Fruit fly (Drosophila melanogaster) whole organism, embryonic: ENCODE results near the gene CG32102.

Experiments used
- Awh ChIP-seq: fragments of 200-800 bp; sonication (Bioruptor generic); IDR thresholded peaks from 2 replicates; pipeline ENCODE4, ENCODE4 v1.3.6; 2022; ENCODE audit warnings: missing biosample characterization, missing genetic modification characterization
- Blimp-1 ChIP-seq: fragments of 200-800 bp; sonication (Bioruptor generic); optimal IDR thresholded peaks from 3 replicates; lab custom pipeline; 2018; ENCODE audit warnings: missing biosample characterization, missing genetic modification characterization, mild to moderate bottlenecking, moderate library complexity, missing genetic modification reagents
- CG10274 ChIP-seq: fragments of 200-800 bp; sonication (Bioruptor generic); optimal IDR thresholded peaks from 3 replicates; lab custom pipeline; 2017; ENCODE audit warnings: missing biosample characterization, mild to moderate bottlenecking, missing genetic modification characterization
- CG10431 ChIP-seq: fragments of 200-800 bp; sonication (Bioruptor generic); optimal IDR thresholded peaks from 3 replicates; lab custom pipeline; 2018; ENCODE audit warnings: missing biosample characterization, mild to moderate bottlenecking, missing genetic modification characterization
- CG13624 ChIP-seq: fragments of 200-800 bp; sonication (Bioruptor generic); optimal IDR thresholded peaks from 2 replicates; lab custom pipeline; 2016; ENCODE audit warnings: missing biosample characterization, missing genetic modification characterization
- CG14965 ChIP-seq: fragments of 200-800 bp; sonication (Bioruptor generic); optimal IDR thresholded peaks from 2 replicates; lab custom pipeline; 2016; ENCODE audit warnings: missing biosample characterization, missing genetic modification characterization, borderline replicate concordance
- CG15696 ChIP-seq: fragments of 200-800 bp; sonication (Bioruptor generic); optimal IDR thresholded peaks from 2 replicates; lab custom pipeline; 2019; ENCODE audit warnings: missing biosample characterization, mild to moderate bottlenecking, missing genetic modification characterization, moderate library complexity
- CG16863 ChIP-seq: fragments of 200-800 bp; sonication (Bioruptor generic); optimal IDR thresholded peaks from 3 replicates; lab custom pipeline; 2016; ENCODE audit warnings: missing biosample characterization, missing genetic modification characterization
- CG17829 ChIP-seq: fragments of 200-800 bp; optimal IDR thresholded peaks from 2 replicates; lab custom pipeline; 2019; ENCODE audit warnings: missing biosample characterization, mild to moderate bottlenecking, missing genetic modification characterization, moderate library complexity
- CG18262 ChIP-seq: fragments of 200-800 bp; optimal IDR thresholded peaks from 3 replicates; lab custom pipeline; 2019; ENCODE audit warnings: missing biosample characterization, mild to moderate bottlenecking, missing genetic modification characterization, moderate library complexity
- CG18764 ChIP-seq: fragments of 200-800 bp; sonication (Bioruptor generic); optimal IDR thresholded peaks from 3 replicates; lab custom pipeline; 2016; ENCODE audit warnings: missing biosample characterization, missing genetic modification characterization
- CG30431 ChIP-seq: fragments of 200-800 bp; sonication (Bioruptor generic); optimal IDR thresholded peaks from 2 replicates; lab custom pipeline; 2017; ENCODE audit warnings: missing biosample characterization, missing genetic modification characterization
- CG4328 ChIP-seq: fragments of 200-800 bp; sonication (Bioruptor generic); optimal IDR thresholded peaks from 3 replicates; lab custom pipeline; 2017; ENCODE audit warnings: missing biosample characterization, missing genetic modification reagents, missing genetic modification characterization
- CG4707 ChIP-seq: fragments of 200-800 bp; sonication (Bioruptor generic); optimal IDR thresholded peaks from 2 replicates; lab custom pipeline; 2018; ENCODE audit warnings: missing biosample characterization, mild to moderate bottlenecking, missing genetic modification characterization, moderate library complexity
- CG6765 ChIP-seq: fragments of 200-800 bp; sonication (Bioruptor generic); optimal IDR thresholded peaks from 3 replicates; lab custom pipeline; 2017; ENCODE audit warnings: missing biosample characterization, mild to moderate bottlenecking, missing genetic modification characterization
- CG7745 ChIP-seq: fragments of 200-800 bp; sonication (Bioruptor generic); optimal IDR thresholded peaks from 2 replicates; lab custom pipeline; 2018; ENCODE audit warnings: missing biosample characterization, mild to moderate bottlenecking, missing genetic modification characterization, moderate library complexity
- CHES-1-like ChIP-seq: fragments of 200-800 bp; sonication (Bioruptor generic); optimal IDR thresholded peaks from 2 replicates; lab custom pipeline; 2016; ENCODE audit warnings: missing biosample characterization, missing genetic modification characterization
- Camta ChIP-seq: fragments of 200-800 bp; sonication (Bioruptor generic); optimal IDR thresholded peaks from 2 replicates; lab custom pipeline; 2016; ENCODE audit warnings: missing biosample characterization, missing genetic modification characterization
- Gug ChIP-seq: fragments of 200-800 bp; sonication (Bioruptor generic); IDR thresholded peaks from 4 replicates; pipeline ENCODE4 v1.3.6; 2022; ENCODE audit warnings: missing biosample characterization, missing genetic modification characterization
- Kr ChIP-seq: fragments of 200-800 bp; sonication (Bioruptor generic); optimal IDR thresholded peaks from 2 replicates; lab custom pipeline; 2017; ENCODE audit warnings: missing biosample characterization, mild to moderate bottlenecking, missing genetic modification characterization
- Mad ChIP-seq: fragments of 200-800 bp; sonication (Bioruptor generic); optimal IDR thresholded peaks from 2 replicates; lab custom pipeline; 2016; ENCODE audit warnings: missing biosample characterization, missing genetic modification characterization
- NC2β ChIP-seq: fragments of 200-800 bp; sonication (Bioruptor generic); optimal IDR thresholded peaks from 2 replicates; lab custom pipeline; 2016; ENCODE audit warnings: missing biosample characterization, missing genetic modification characterization
- Nf-YA ChIP-seq: fragments of 200-800 bp; sonication (Bioruptor generic); IDR thresholded peaks from 2 replicates; pipeline ENCODE4 v1.3.6; 2022; ENCODE audit warnings: missing biosample characterization, missing genetic modification characterization
- Sry-β ChIP-seq: fragments of 200-800 bp; sonication (Bioruptor generic); optimal IDR thresholded peaks from 2 replicates; lab custom pipeline; 2018; ENCODE audit warnings: missing biosample characterization, mild to moderate bottlenecking, missing genetic modification characterization, moderate library complexity
- Tbp ChIP-seq: fragments of >200 bp; optimal IDR thresholded peaks from 2 replicates; lab custom pipeline; 2018; ENCODE audit warnings: missing biosample characterization, missing genetic modification characterization
- abd-A ChIP-seq: fragments of 200-800 bp; sonication (Bioruptor generic); optimal IDR thresholded peaks from 3 replicates; lab custom pipeline; 2019; ENCODE audit warnings: missing biosample characterization, mild to moderate bottlenecking, missing genetic modification characterization, moderate library complexity
- bab2 ChIP-seq: fragments of 200-800 bp; sonication (Bioruptor generic); optimal IDR thresholded peaks from 2 replicates; lab custom pipeline; 2016; ENCODE audit warnings: missing biosample characterization, missing genetic modification characterization
- bbx ChIP-seq: fragments of 200-800 bp; sonication (Bioruptor generic); IDR thresholded peaks from 2 replicates; pipeline ENCODE4 v1.3.6; 2022; ENCODE audit warnings: missing biosample characterization, missing genetic modification characterization; ENCODE audit not compliant: partially characterized antibody
- bowl ChIP-seq: fragments of 200-800 bp; sonication (Bioruptor generic); IDR thresholded peaks from 2 replicates; pipeline ENCODE4 v1.3.6; 2022; ENCODE audit warnings: missing biosample characterization, missing genetic modification characterization
- da ChIP-seq: fragments of 200-800 bp; sonication (Bioruptor generic); optimal IDR thresholded peaks from 2 replicates; lab custom pipeline; 2016; ENCODE audit warnings: missing biosample characterization, missing genetic modification characterization
- ems ChIP-seq: fragments of 200-800 bp; sonication (Bioruptor generic); optimal IDR thresholded peaks from 3 replicates; lab custom pipeline; 2016; ENCODE audit warnings: missing biosample characterization, missing genetic modification characterization
- gem ChIP-seq: fragments of 200-800 bp; sonication (Bioruptor generic); optimal IDR thresholded peaks from 2 replicates; lab custom pipeline; 2019; ENCODE audit warnings: missing biosample characterization, mild to moderate bottlenecking, missing genetic modification characterization, moderate library complexity
- grau ChIP-seq: fragments of 200-800 bp; optimal IDR thresholded peaks from 3 replicates; lab custom pipeline; 2019; ENCODE audit warnings: missing biosample characterization, mild to moderate bottlenecking, missing genetic modification characterization, moderate library complexity
- insv ChIP-seq, 2 experiments: fragments of 200-800 bp; sonication (Bioruptor generic); optimal IDR thresholded peaks; 3 replicates each; lab custom pipeline; 2016 to 2018; ENCODE audit warnings: missing biosample characterization in 2 of 2, missing genetic modification characterization in 2 of 2
- inv ChIP-seq: fragments of 200-800 bp; sonication (Bioruptor generic); IDR thresholded peaks from 2 replicates; pipeline ENCODE4 v1.3.6; 2022; ENCODE audit warnings: missing biosample characterization, missing genetic modification characterization; ENCODE audit not compliant: partially characterized antibody
- jing ChIP-seq: fragments of 200-800 bp; sonication (Bioruptor generic); optimal IDR thresholded peaks from 2 replicates; lab custom pipeline; 2018; ENCODE audit warnings: missing biosample characterization, mild to moderate bottlenecking, missing genetic modification characterization
- kni ChIP-seq: fragments of 200-800 bp; sonication (Bioruptor generic); optimal IDR thresholded peaks from 3 replicates; lab custom pipeline; 2017; ENCODE audit warnings: mild to moderate bottlenecking, missing biosample characterization, missing genetic modification reagents, missing genetic modification characterization
- oc ChIP-seq: fragments of 200-800 bp; sonication (Bioruptor generic); optimal IDR thresholded peaks from 2 replicates; lab custom pipeline; 2018; ENCODE audit warnings: missing biosample characterization, mild to moderate bottlenecking, missing genetic modification characterization, moderate library complexity
- odd ChIP-seq: fragments of 200-800 bp; sonication (Bioruptor generic); optimal IDR thresholded peaks from 2 replicates; lab custom pipeline; 2017; ENCODE audit warnings: missing biosample characterization, mild to moderate bottlenecking, missing genetic modification characterization
- org-1 ChIP-seq: fragments of 200-800 bp; sonication (Bioruptor generic); optimal IDR thresholded peaks from 2 replicates; lab custom pipeline; 2017; ENCODE audit warnings: missing biosample characterization, missing genetic modification characterization
- pan ChIP-seq, 4 experiments: fragments of >200 bp in 3 of 4; fragments of 200-800 bp in 1 of 4; sonication (Bioruptor generic) in 1 of 4; optimal IDR thresholded peaks in 3 of 4; IDR thresholded peaks in 1 of 4; 2 replicates each; pipeline versions ENCODE4 v1.3.6 to Lab custom; 2017 to 2022; ENCODE audit warnings: missing biosample characterization in 2 of 4, missing genetic modification characterization in 2 of 4, mixed read lengths in 1 of 4
- row ChIP-seq: fragments of 200-800 bp; sonication (Bioruptor generic); IDR thresholded peaks from 3 replicates; pipeline ENCODE4 v1.3.6; 2022; ENCODE audit warnings: missing biosample characterization, missing genetic modification characterization
- sd ChIP-seq: fragments of 200-800 bp; sonication (Bioruptor generic); optimal IDR thresholded peaks from 3 replicates; lab custom pipeline; 2018; ENCODE audit warnings: missing biosample characterization, mild to moderate bottlenecking, missing genetic modification characterization, moderate library complexity
- sqz ChIP-seq: fragments of 200-800 bp; sonication (Bioruptor generic); optimal IDR thresholded peaks from 3 replicates; lab custom pipeline; 2018; ENCODE audit warnings: missing biosample characterization, mild to moderate bottlenecking, missing genetic modification characterization
- tna ChIP-seq: fragments of 200-800 bp; sonication (Bioruptor generic); IDR thresholded peaks from 2 replicates; pipeline ENCODE4 v1.3.6; 2022; ENCODE audit warnings: missing biosample characterization, missing genetic modification characterization; ENCODE audit not compliant: partially characterized antibody
- trem ChIP-seq: fragments of 200-800 bp; optimal IDR thresholded peaks from 3 replicates; lab custom pipeline; 2019; ENCODE audit warnings: missing biosample characterization, mild to moderate bottlenecking, missing genetic modification characterization, moderate library complexity
- vfl ChIP-seq: fragments of 200-800 bp; sonication (Bioruptor generic); optimal IDR thresholded peaks from 2 replicates; lab custom pipeline; 2016; ENCODE audit warnings: missing biosample characterization, missing genetic modification characterization
- vvl ChIP-seq: fragments of 200-800 bp; sonication (Bioruptor generic); IDR thresholded peaks from 2 replicates; pipeline ENCODE4 v1.3.6; 2022; ENCODE audit warnings: missing biosample characterization, missing genetic modification characterization
- zen ChIP-seq: fragments of 200-800 bp; sonication (Bioruptor generic); optimal IDR thresholded peaks from 3 replicates; lab custom pipeline; 2018; ENCODE audit warnings: missing biosample characterization, mild to moderate bottlenecking, missing genetic modification characterization, moderate library complexity

Gene CG32102

dm6 chr3L:12461953-12462352, 7.6 kb downstream of the CG32102 start:
- no peak for TF ChIP-seq CG18262 (tag; lab: Kevin White, UChicago)
- no peak for TF ChIP-seq zen (tag; lab: Kevin White, UChicago)
- TF ChIP-seq Blimp-1: peak; percentile 77
- peak; percentile 87 for TF ChIP-seq Awh (GFP tag; lab: Robert Waterston, UW)
- TF ChIP-seq CG4328 (GFP tag; lab: Kevin White, UChicago): no peak
- no peak for TF ChIP-seq NC2β (GFP tag; lab: Kevin White, UChicago)
- TF ChIP-seq abd-A: peak; percentile 97
- no peak for TF ChIP-seq vfl (GFP tag; lab: Kevin White, UChicago)
- peak; percentile 80 for TF ChIP-seq grau (tag; lab: Kevin White, UChicago)
- TF ChIP-seq bbx (GFP tag; lab: Robert Waterston, UW): no peak
- no peak for TF ChIP-seq bab2 (GFP tag; lab: Kevin White, UChicago)
- peak; percentile 61 for TF ChIP-seq sqz
- TF ChIP-seq CG17829: no peak
- TF ChIP-seq CG4707 (GFP tag; lab: Kevin White, UChicago): no peak
- no peak for TF ChIP-seq trem (tag; lab: Kevin White, UChicago)
- 0 out of 3 replicates have a peak, but pooled peaks have one; percentile 23 for TF ChIP-seq row (GFP tag; lab: Robert Waterston, UW)
- no peak for TF ChIP-seq CG13624 (GFP tag; lab: Kevin White, UChicago)
- peak; percentile 76 for TF ChIP-seq oc
- no peak for TF ChIP-seq Mad
- no peak for TF ChIP-seq CG10274
- TF ChIP-seq da (GFP tag; lab: Kevin White, UChicago): no peak
- no peak for TF ChIP-seq insv (GFP tag; optimal IDR thresholded peaks at IDR 0.05; lab: Kevin White, UChicago)
- TF ChIP-seq Nf-YA (GFP tag; lab: Robert Waterston, UW): no peak
- peak; percentile 16 for TF ChIP-seq sd (tag; lab: Kevin White, UChicago)
- no peak for TF ChIP-seq Sry-β
- no peak for TF ChIP-seq CG7745
- TF ChIP-seq CG10431 (GFP tag; lab: Kevin White, UChicago): no peak
- TF ChIP-seq kni (GFP tag; lab: Kevin White, UChicago): peak; percentile 10
- 0 out of 2 replicates have a peak, but pooled peaks have one; percentile 27 for TF ChIP-seq vvl (GFP tag; lab: Robert Waterston, UW)

dm6 chr3L:12456916-12457662, 12.5 kb downstream of the CG32102 start:
- TF ChIP-seq Kr (GFP tag; lab: Kevin White, UChicago) (peak; percentile 11), odd (GFP tag; lab: Kevin White, UChicago) (peak; percentile 76), ems (no peak), jing (GFP tag; lab: Kevin White, UChicago) (peak; percentile 45), CG16863 (peak; percentile 59), tna (GFP tag; lab: Robert Waterston, UW) (no peak), CHES-1-like (GFP tag; lab: Kevin White, UChicago) (no peak), CG14965 (GFP tag; lab: Kevin White, UChicago) (no peak), CG15696 (tag; lab: Kevin White, UChicago) (peak; percentile 89), inv (GFP tag; lab: Robert Waterston, UW) (no peak), Tbp (GFP tag; lab: Kevin White, UChicago) (no peak), CG30431 (GFP tag; lab: Kevin White, UChicago) (peak; percentile 56), pan (optimal IDR thresholded peaks at IDR 0.05; lab: Kevin White, UChicago) (no peak), pan (GFP tag; optimal IDR thresholded peaks at IDR 0.05 in 1 of 2, IDR thresholded peaks at IDR 0.05 in 1 of 2) (no peak), bowl (GFP tag; lab: Robert Waterston, UW) (no peak), Camta (peak; percentile 69), CG18764 (peak; percentile 70), CG6765 (GFP tag; lab: Kevin White, UChicago) (peak; percentile 8), CG13624 (GFP tag; lab: Kevin White, UChicago) (no peak), gem (tag; lab: Kevin White, UChicago) (peak; percentile 94), org-1 (GFP tag; lab: Kevin White, UChicago) (peak; percentile 71), Gug (GFP tag; lab: Robert Waterston, UW) (peak; percentile 22; the same call in 1 of the 4 replicates), CG17829 (peak; percentile 92)
